Worm (Caenorhabditis elegans): ENCODE measurements around the gene gcy-18.

DNA sequence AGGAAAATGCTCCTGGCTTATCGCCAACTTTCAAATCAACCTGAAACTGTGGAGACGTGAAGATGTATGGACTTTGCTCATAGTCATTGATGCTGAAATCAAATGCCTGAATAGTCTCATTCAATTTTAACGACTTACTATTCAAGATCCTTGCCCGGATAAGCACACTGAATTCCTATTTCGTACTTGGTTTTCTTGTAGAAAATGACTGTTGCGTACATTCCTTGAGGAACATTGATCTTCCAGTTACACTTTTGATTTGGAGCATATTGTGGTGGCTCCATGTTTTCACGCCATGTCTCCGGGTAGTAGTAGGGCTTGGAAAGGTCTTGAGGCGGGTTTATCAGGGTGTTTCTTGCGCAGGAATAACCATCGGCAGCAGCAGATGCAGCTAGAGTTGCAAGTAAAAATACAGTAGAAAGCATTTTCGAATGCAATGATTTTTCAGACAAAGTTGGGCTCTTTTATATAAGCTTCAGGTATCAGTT lies 54.7 kb downstream of the gcy-18 start, which contains the start of gene irg-6:
- TF ChIP-seq tbx-2 (tag; optimal IDR thresholded peaks at IDR 0.05) (no peak), che-1 (tag; optimal IDR thresholded peaks at IDR 0.05) (no peak), fkh-10 (GFP tag; optimal IDR thresholded peaks at IDR 0.05) (no peak), dmd-4 (tag; optimal IDR thresholded peaks at IDR 0.05; ENCODE audit: borderline replicate concordance) (no peak), rnt-1 (tag; optimal IDR thresholded peaks at IDR 0.05) (no peak), ama-1 (optimal IDR thresholded peaks at IDR 0.05) (no peak), lin-11 (tag; optimal IDR thresholded peaks at IDR 0.05) (no peak), elt-4 (tag; optimal IDR thresholded peaks at IDR 0.05) (no peak)
